Fruit fly (Drosophila melanogaster): ENCODE results near the gene Met.

Gene Met

DNA sequence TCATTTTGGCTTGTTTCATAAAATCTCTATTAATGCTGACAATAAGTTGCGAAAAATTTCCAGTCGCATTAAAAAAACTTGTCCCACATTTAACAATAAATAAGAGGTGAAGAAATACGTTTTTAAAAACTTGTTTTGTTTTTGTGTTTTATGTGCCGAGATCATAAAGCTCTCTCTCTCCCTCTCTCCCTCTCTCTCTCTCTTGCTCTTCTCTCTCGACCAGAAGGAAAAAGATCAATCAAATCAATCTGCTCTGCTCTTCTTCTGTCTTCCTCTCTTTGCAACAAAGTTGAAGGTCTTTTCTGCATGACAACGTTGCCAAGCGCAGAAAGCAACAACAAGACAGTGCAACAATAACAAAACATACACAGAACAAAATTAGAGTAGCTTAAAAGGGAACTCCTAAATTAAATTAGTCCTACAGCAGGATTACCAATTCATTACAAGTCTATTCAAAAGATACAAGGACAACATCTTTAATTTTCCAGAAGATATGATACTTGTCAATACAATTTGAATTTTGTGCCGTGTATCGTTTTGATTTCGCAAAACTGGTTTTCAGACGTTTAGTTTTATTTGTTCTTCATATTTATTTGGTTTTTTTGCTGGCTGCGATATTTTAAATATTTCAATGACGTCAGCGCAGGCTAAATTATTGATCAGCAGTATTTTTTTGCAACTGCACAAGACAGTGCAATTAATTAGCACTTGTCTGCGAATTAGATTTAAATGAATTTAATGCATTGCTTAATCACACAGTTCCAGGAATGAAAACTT, 6.9 kb downstream of the Met start (continued):
- TF ChIP-seq CG10366 (GFP tag; IDR thresholded peaks at IDR 0.05) (peak; percentile 76), onecut (GFP tag; IDR thresholded peaks at IDR 0.05) (no peak), kni (GFP tag; optimal IDR thresholded peaks at IDR 0.05) (no peak), CG4820 (GFP tag; optimal IDR thresholded peaks at IDR 0.05) (peak; percentile 55), Ada2b (GFP tag; IDR thresholded peaks at IDR 0.05) (peak; percentile 87), Sry-β (GFP tag; optimal IDR thresholded peaks at IDR 0.05) (no peak), D19A (tag; optimal IDR thresholded peaks at IDR 0.05) (peak; percentile 37), CG4282 (GFP tag; optimal IDR thresholded peaks at IDR 0.05) (no peak), Hsf (GFP tag; optimal IDR thresholded peaks at IDR 0.05) (peak; percentile 75), crp (GFP tag; optimal IDR thresholded peaks at IDR 0.05) (no peak), CTCF (GFP tag; optimal IDR thresholded peaks at IDR 0.05) (peak; percentile 16), CG16815 (GFP tag; optimal IDR thresholded peaks at IDR 0.05) (peak; percentile 4), tap (tag; optimal IDR thresholded peaks at IDR 0.05) (peak; percentile 74), Hey (tag; optimal IDR thresholded peaks at IDR 0.05) (no peak), CG7357 (GFP tag; IDR thresholded peaks at IDR 0.05) (0 out of 3 replicates have a peak, but pooled peaks have one; percentile 28), CG32767 (GFP tag; IDR thresholded peaks at IDR 0.05) (peak; percentile 54), tin (GFP tag; optimal IDR thresholded peaks at IDR 0.05) (peak; percentile 68), gem (tag; optimal IDR thresholded peaks at IDR 0.05) (peak; percentile 81), CG18764 (GFP tag; optimal IDR thresholded peaks at IDR 0.05) (peak; percentile 7), trem (tag; optimal IDR thresholded peaks at IDR 0.05) (peak; percentile 7), Taf1 (GFP tag; IDR thresholded peaks at IDR 0.05) (peak; percentile 75), Dref (GFP tag; IDR thresholded peaks at IDR 0.05) (no peak), CG6272 (GFP tag; IDR thresholded peaks at IDR 0.05) (peak; percentile 43; the same call in 1 of the 2 replicates), row (GFP tag; IDR thresholded peaks at IDR 0.05) (peak; percentile 80), Dip3 (GFP tag; optimal IDR thresholded peaks at IDR 0.05) (peak; percentile 80), CG2678 (tag; optimal IDR thresholded peaks at IDR 0.05) (peak; percentile 80), CG15601 (tag; optimal IDR thresholded peaks at IDR 0.05) (no peak), CG12744 (GFP tag; optimal IDR thresholded peaks at IDR 0.05) (peak; percentile 27), Dll (GFP tag; IDR thresholded peaks at IDR 0.05; ENCODE audit: partially characterized antibody) (no peak), ci (GFP tag; IDR thresholded peaks at IDR 0.05) (peak; percentile 83), eyg (GFP tag; optimal IDR thresholded peaks at IDR 0.05) (peak; percentile 60), CG10462 (GFP tag; optimal IDR thresholded peaks at IDR 0.05) (peak; percentile 22), Stat92E (GFP tag; optimal IDR thresholded peaks at IDR 0.05) (no peak), pnt (GFP tag; optimal IDR thresholded peaks at IDR 0.05) (no peak), CG17802 (tag; optimal IDR thresholded peaks at IDR 0.05) (no peak), CG12219 (GFP tag; optimal IDR thresholded peaks at IDR 0.05) (peak; percentile 68), MESR4 (GFP tag; optimal IDR thresholded peaks at IDR 0.05) (no peak), CG1792 (GFP tag; optimal IDR thresholded peaks at IDR 0.05) (peak; percentile 16), CG11723 (GFP tag; optimal IDR thresholded peaks at IDR 0.05) (no peak), abd-A (tag; optimal IDR thresholded peaks at IDR 0.05) (no peak), Xbp1 (GFP tag; optimal IDR thresholded peaks at IDR 0.05) (peak; percentile 81), Mes4 (GFP tag; optimal IDR thresholded peaks at IDR 0.05) (peak; percentile 61), CG7786 (GFP tag; optimal IDR thresholded peaks at IDR 0.05) (peak; percentile 62), klu (GFP tag; IDR thresholded peaks at IDR 0.05) (no peak), CG4424 (GFP tag; optimal IDR thresholded peaks at IDR 0.05) (peak; percentile 67), rib (GFP tag; IDR thresholded peaks at IDR 0.05) (peak; percentile 68; the same call in 1 of the 2 replicates), CG10431 (GFP tag; optimal IDR thresholded peaks at IDR 0.05) (no peak), lmd (GFP tag; IDR thresholded peaks at IDR 0.05) (peak; percentile 86), wek (GFP tag; optimal IDR thresholded peaks at IDR 0.05) (peak; percentile 2), CG31388 (GFP tag; optimal IDR thresholded peaks at IDR 0.05) (no peak)
